Worm (Caenorhabditis elegans) whole organism, L4/young adult: ENCODE data around the gene C39B10.3.

ENCODE experiments used
- W03F9.2 ChIP-seq: fragments of 150-350 bp; optimal IDR thresholded peaks from 2 replicates; lab custom pipeline; 2014; ENCODE audit warnings: missing biosample characterization, missing genetic modification characterization
- dao-5 ChIP-seq: sonication (generic microtip); optimal IDR thresholded peaks from 2 replicates; lab custom pipeline; 2016; ENCODE audit warnings: missing genotype, missing genetic modification characterization, moderate library complexity, missing compliant biosample characterization
- him-1 ChIP-seq: sonication (generic microtip); optimal IDR thresholded peaks from 2 replicates; lab custom pipeline; 2016; ENCODE audit warnings: missing genotype, missing genetic modification reagents, missing genetic modification characterization, missing compliant biosample characterization

DNA sequence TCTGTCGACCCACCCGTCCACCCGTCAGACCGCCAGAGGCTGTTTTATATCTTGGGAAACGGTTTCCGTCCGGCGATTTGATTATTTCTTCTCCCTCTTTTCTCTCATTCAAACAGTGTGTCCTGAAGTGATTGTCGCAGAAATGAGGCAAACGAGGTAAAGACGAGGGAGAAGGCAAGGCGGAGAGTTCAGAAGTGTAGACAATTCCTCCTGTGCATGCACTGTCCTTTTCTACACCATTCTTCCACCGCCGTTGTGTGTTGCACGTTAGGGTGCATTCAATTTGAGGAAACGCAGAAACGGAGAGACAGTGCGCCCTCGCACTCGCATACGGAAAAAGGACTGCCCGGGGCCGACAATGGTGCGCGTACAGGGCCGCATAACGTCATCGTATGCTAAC lies 48.3 kb upstream of the C39B10.3 start:
- TF ChIP-seq W03F9.2 (no peak), him-1 (tag; lab: Kevin White, UChicago) (no peak), dao-5 (tag; lab: Kevin White, UChicago) (no peak)
